Worm (Caenorhabditis elegans) whole organism, L3 larva: ENCODE results near the gene mob-3.

Source experiments
- R02D3.7 ChIP-seq: fragments of 150-350 bp; optimal IDR thresholded peaks from 2 replicates; lab custom pipeline; 2014; ENCODE audit warnings: missing biosample characterization, missing genetic modification characterization
- ZK546.5 ChIP-seq: sonication (generic microtip); optimal IDR thresholded peaks from 2 replicates; lab custom pipeline; 2017; ENCODE audit warnings: missing biosample characterization, missing genetic modification characterization
- ama-1 ChIP-seq: fragments of 150-350 bp; optimal IDR thresholded peaks from 2 replicates; lab custom pipeline; 2018
- ceh-16 ChIP-seq: sonication (generic microtip); optimal IDR thresholded peaks from 2 replicates; lab custom pipeline; 2017; ENCODE audit warnings: missing biosample characterization, missing genetic modification characterization
- ceh-28 ChIP-seq: fragments of 150-350 bp; optimal IDR thresholded peaks from 2 replicates; lab custom pipeline; 2014; ENCODE audit warnings: missing biosample characterization, missing genetic modification reagents, missing genetic modification characterization
- ceh-9 ChIP-seq: sonication (generic microtip); optimal IDR thresholded peaks from 2 replicates; lab custom pipeline; 2018; ENCODE audit warnings: missing biosample characterization, missing genetic modification characterization
- daf-12 ChIP-seq: fragments of 150-350 bp; optimal IDR thresholded peaks from 2 replicates; lab custom pipeline; 2014; ENCODE audit warnings: missing biosample characterization, missing genetic modification reagents, missing genetic modification characterization
- egl-5 ChIP-seq: fragments of 150-350 bp; optimal IDR thresholded peaks from 2 replicates; lab custom pipeline; 2017; ENCODE audit warnings: missing biosample characterization, missing genetic modification reagents, missing genetic modification characterization, inconsistent platforms
- elt-1 ChIP-seq: fragments of 150-350 bp; optimal IDR thresholded peaks from 2 replicates; lab custom pipeline; 2014; ENCODE audit warnings: missing biosample characterization, missing genetic modification characterization
- elt-2 ChIP-seq: sonication (generic microtip); optimal IDR thresholded peaks from 2 replicates; lab custom pipeline; 2016; ENCODE audit warnings: missing genetic modification reagents, mild to moderate bottlenecking, missing genetic modification characterization, missing compliant biosample characterization
- elt-3 ChIP-seq, 3 experiments: fragments of 150-350 bp in 1 of 3; sonication (generic microtip) in 2 of 3; optimal IDR thresholded peaks; 2 replicates in 2 of 3; 4 replicates in 1 of 3; lab custom pipeline; 2014 to 2017; ENCODE audit warnings: missing biosample characterization in 3 of 3, missing genetic modification characterization in 3 of 3
- eor-1 ChIP-seq, 2 experiments: fragments of 150-350 bp; optimal IDR thresholded peaks; 2 replicates each; lab custom pipeline; 2014 to 2018; ENCODE audit warnings: missing biosample characterization in 2 of 2, missing genetic modification characterization in 2 of 2
- fkh-10 ChIP-seq: sonication (generic microtip); optimal IDR thresholded peaks from 2 replicates; lab custom pipeline; 2017; ENCODE audit warnings: missing biosample characterization, missing genetic modification reagents, missing genetic modification characterization
- fkh-2 ChIP-seq: fragments of 150-350 bp; optimal IDR thresholded peaks from 2 replicates; lab custom pipeline; 2014; ENCODE audit warnings: missing biosample characterization, missing genetic modification reagents, missing genetic modification characterization
- fos-1 ChIP-seq: fragments of 150-350 bp; optimal IDR thresholded peaks from 2 replicates; lab custom pipeline; 2014; ENCODE audit warnings: missing biosample characterization, missing genetic modification characterization
- hmg-11 ChIP-seq: sonication (generic microtip); optimal IDR thresholded peaks from 2 replicates; lab custom pipeline; 2016; ENCODE audit warnings: missing genetic modification characterization, missing compliant biosample characterization
- jun-1 ChIP-seq: fragments of 150-350 bp; optimal IDR thresholded peaks from 2 replicates; lab custom pipeline; 2014; ENCODE audit warnings: missing biosample characterization, missing genetic modification reagents, missing genetic modification characterization
- lin-15B ChIP-seq: fragments of 150-350 bp; optimal IDR thresholded peaks from 2 replicates; lab custom pipeline; 2014; ENCODE audit warnings: missing biosample characterization, missing genetic modification characterization
- lin-39 ChIP-seq: fragments of 150-350 bp; optimal IDR thresholded peaks from 2 replicates; lab custom pipeline; 2018; ENCODE audit warnings: missing biosample characterization, missing genetic modification reagents, missing genetic modification characterization
- lsy-12 ChIP-seq: sonication (generic microtip); optimal IDR thresholded peaks from 2 replicates; lab custom pipeline; 2016; ENCODE audit warnings: mild to moderate bottlenecking, missing genetic modification characterization, missing compliant biosample characterization
- mdl-1 ChIP-seq: fragments of 150-350 bp; optimal IDR thresholded peaks from 2 replicates; lab custom pipeline; 2014; ENCODE audit warnings: missing biosample characterization, missing genetic modification characterization
- mml-1 ChIP-seq: fragments of 150-350 bp; sonication (generic microtip); optimal IDR thresholded peaks from 3 replicates; lab custom pipeline; 2014; ENCODE audit warnings: missing biosample characterization, missing genetic modification characterization
- nfya-1 ChIP-seq: sonication (generic microtip); optimal IDR thresholded peaks from 2 replicates; lab custom pipeline; 2017; ENCODE audit warnings: missing genetic modification characterization, mild to moderate bottlenecking, missing compliant biosample characterization, antibody characterized with exemption, moderate library complexity; ENCODE audit not compliant: insufficient read depth
- nhr-11 ChIP-seq: fragments of 150-350 bp; optimal IDR thresholded peaks from 2 replicates; lab custom pipeline; 2014; ENCODE audit warnings: missing biosample characterization, missing genetic modification characterization
- nhr-23 ChIP-seq: fragments of 150-350 bp; optimal IDR thresholded peaks from 2 replicates; lab custom pipeline; 2014; ENCODE audit warnings: missing biosample characterization, missing genetic modification reagents, missing genetic modification characterization
- nhr-237 ChIP-seq: fragments of 150-350 bp; optimal IDR thresholded peaks from 2 replicates; lab custom pipeline; 2014; ENCODE audit warnings: missing biosample characterization, missing genetic modification characterization
- nhr-28 ChIP-seq: fragments of 150-350 bp; optimal IDR thresholded peaks from 2 replicates; lab custom pipeline; 2014; ENCODE audit warnings: missing biosample characterization, missing genetic modification characterization
- nhr-43 ChIP-seq: sonication (generic microtip); optimal IDR thresholded peaks from 2 replicates; lab custom pipeline; 2016; ENCODE audit warnings: mild to moderate bottlenecking, missing genetic modification characterization, missing compliant biosample characterization; ENCODE audit not compliant: poor library complexity, severe bottlenecking
- nhr-67 ChIP-seq: fragments of 150-350 bp; optimal IDR thresholded peaks from 2 replicates; lab custom pipeline; 2014; ENCODE audit warnings: missing biosample characterization, missing genetic modification characterization
- nhr-76 ChIP-seq: fragments of 150-350 bp; sonication (generic microtip); optimal IDR thresholded peaks from 5 replicates; lab custom pipeline; 2014; ENCODE audit warnings: missing biosample characterization, missing genetic modification characterization
- pha-4 ChIP-seq: fragments of 150-350 bp; optimal IDR thresholded peaks from 2 replicates; lab custom pipeline; 2014; ENCODE audit warnings: missing biosample characterization, missing genetic modification reagents, missing genetic modification characterization
- pqm-1 ChIP-seq: fragments of 150-350 bp; optimal IDR thresholded peaks from 2 replicates; lab custom pipeline; 2017; ENCODE audit warnings: missing biosample characterization, missing genetic modification characterization, inconsistent platforms
- sea-2 ChIP-seq: fragments of 150-350 bp; sonication (generic microtip); optimal IDR thresholded peaks from 4 replicates; lab custom pipeline; 2014; ENCODE audit warnings: missing biosample characterization, missing genetic modification reagents, missing genetic modification characterization
- skn-1 ChIP-seq: fragments of 150-350 bp; optimal IDR thresholded peaks from 2 replicates; lab custom pipeline; 2014; ENCODE audit warnings: missing biosample characterization, missing genetic modification characterization
- snpc-4 ChIP-seq: fragments of 150-350 bp; optimal IDR thresholded peaks from 2 replicates; lab custom pipeline; 2014; ENCODE audit warnings: missing biosample characterization, missing genetic modification characterization
- tbx-2 ChIP-seq: sonication (generic microtip); optimal IDR thresholded peaks from 2 replicates; lab custom pipeline; 2016; ENCODE audit warnings: mild to moderate bottlenecking, missing genetic modification characterization, missing compliant biosample characterization
- unc-39 ChIP-seq: sonication (generic microtip); optimal IDR thresholded peaks from 4 replicates; lab custom pipeline; 2017; ENCODE audit warnings: missing biosample characterization, missing genetic modification characterization
- unc-62 ChIP-seq: fragments of 150-350 bp; sonication (generic microtip); optimal IDR thresholded peaks from 4 replicates; lab custom pipeline; 2014; ENCODE audit warnings: missing biosample characterization, missing genetic modification reagents, missing genetic modification characterization
- zag-1 ChIP-seq: fragments of 150-350 bp; optimal IDR thresholded peaks from 2 replicates; lab custom pipeline; 2014; ENCODE audit warnings: missing biosample characterization, missing genetic modification characterization
- ztf-11 ChIP-seq: fragments of 150-350 bp; optimal IDR thresholded peaks from 2 replicates; lab custom pipeline; 2014; ENCODE audit warnings: missing biosample characterization, missing genetic modification characterization
- ztf-4 ChIP-seq: fragments of 150-350 bp; optimal IDR thresholded peaks from 2 replicates; lab custom pipeline; 2014; ENCODE audit warnings: missing biosample characterization, missing genetic modification characterization

mob-3 gene

DNA sequence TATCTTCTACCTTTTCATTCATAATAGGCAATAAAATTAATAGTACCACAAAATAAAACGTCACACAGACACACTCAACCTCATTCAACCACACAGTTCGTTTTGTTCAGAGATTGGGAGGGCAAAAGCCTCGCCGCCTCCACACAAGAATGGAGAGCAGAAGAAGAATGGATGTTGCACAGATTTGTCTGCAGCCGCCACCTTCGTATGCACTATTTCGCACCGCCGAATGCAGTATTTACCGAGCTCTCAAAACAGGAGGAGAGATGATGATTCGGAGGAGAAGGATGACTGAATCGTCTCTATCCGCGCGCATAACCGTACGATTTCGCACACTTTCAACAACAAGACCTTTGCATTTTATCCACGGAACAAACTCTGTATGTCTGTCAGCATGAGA lies 8.8 kb upstream of the mob-3 start:
- TF ChIP-seq eor-1 (tag; optimal IDR thresholded peaks at IDR 0.05; lab: Kevin White, UChicago) (no peak), ama-1 (peak; percentile 14), zag-1 (tag; lab: Kevin White, UChicago) (no peak), nhr-11 (tag; lab: Kevin White, UChicago) (no peak), lsy-12 (tag; lab: Kevin White, UChicago) (peak; percentile 28)

DNA sequence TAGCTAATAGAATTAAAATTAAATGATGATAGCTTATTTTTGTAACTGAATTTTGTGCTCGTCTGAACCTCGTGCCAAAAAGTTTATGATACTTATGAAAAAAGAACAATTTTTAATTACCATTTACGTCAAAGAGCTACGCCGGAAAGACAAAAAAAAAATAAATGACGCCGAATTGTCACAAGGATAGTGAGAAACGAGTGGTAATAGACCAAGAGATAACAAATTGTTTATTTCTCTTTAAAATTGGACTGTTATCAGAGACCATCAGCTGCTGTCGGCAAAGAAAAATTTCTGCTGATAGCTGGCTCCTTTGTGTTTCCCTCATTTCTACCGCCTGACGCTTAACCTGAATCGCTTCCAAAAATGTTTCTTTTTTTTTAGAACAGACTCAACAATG lies 5.0 kb upstream of the mob-3 start, which contains the start of gene pitr-1:
Gene pitr-1 (plus strand): TSS at position 386 of the 400 bp plus-strand sequence.
- no peak for TF ChIP-seq fkh-2 (tag; lab: Kevin White, UChicago)
- peak; percentile 70 for TF ChIP-seq jun-1 (tag; lab: Kevin White, UChicago)
- TF ChIP-seq nfya-1 (tag; lab: Kevin White, UChicago) = no peak
- TF ChIP-seq sea-2 (GFP tag; lab: Kevin White, UChicago) = no peak
- TF ChIP-seq unc-62 (GFP tag; lab: Kevin White, UChicago) = no peak
- TF ChIP-seq unc-39 (tag; lab: Kevin White, UChicago) = no peak
- TF ChIP-seq pha-4 = peak; percentile 30
- TF ChIP-seq mml-1 (tag; lab: Kevin White, UChicago) = no peak
- TF ChIP-seq pqm-1 (tag; lab: Kevin White, UChicago) = peak; percentile 83
- TF ChIP-seq elt-2 (tag; lab: Kevin White, UChicago) = peak; percentile 87
- no peak for TF ChIP-seq hmg-11 (tag; lab: Kevin White, UChicago)
- no peak for TF ChIP-seq nhr-28 (tag; lab: Kevin White, UChicago)
- no peak for TF ChIP-seq ZK546.5 (tag; lab: Kevin White, UChicago)

DNA sequence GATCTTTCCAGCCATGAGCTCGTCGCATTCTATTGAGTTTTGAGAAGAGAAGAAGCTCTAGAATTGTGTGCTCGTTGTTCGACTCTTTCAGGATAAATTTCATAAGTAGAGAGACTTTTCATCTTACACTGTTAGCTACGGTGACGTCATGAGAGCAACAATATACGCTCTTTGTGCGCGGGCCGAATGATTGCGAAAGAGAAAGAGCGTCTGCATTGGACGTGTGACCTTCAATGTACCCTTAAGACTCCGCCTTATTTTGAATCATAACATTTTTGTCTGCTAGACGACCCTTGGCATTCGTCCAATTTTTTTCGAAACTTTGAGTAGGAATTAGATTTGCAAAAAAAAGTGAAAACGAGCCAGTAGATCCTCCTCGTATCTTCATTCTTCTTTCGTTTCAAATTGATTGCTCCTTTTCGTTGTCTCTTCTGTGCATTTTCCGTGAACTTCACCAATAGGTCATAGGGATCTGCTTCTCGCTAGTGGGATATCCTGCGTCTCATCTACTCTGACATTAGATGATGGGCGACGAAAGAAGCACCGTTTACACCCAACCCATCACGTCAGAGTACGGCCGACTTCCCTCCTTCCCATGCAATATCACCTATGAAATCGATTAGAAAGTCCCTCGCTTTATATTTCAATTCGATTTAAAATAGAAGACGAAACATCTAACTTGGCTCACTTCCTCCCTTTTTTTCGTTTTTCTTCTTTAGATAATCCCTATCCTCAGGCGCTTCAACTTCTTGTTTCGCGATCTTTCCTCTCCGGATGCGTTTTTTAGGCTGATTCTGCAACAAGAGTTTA lies 3.0 kb upstream of the mob-3 start:
- TF ChIP-seq ztf-11 (tag; lab: Kevin White, UChicago) = no peak
- no peak for TF ChIP-seq daf-12 (tag; lab: Kevin White, UChicago)
- TF ChIP-seq zag-1 (tag; lab: Kevin White, UChicago) = no peak
- no peak for TF ChIP-seq fos-1 (tag; lab: Kevin White, UChicago)
- no peak for TF ChIP-seq lin-15B (tag; lab: Kevin White, UChicago)
- no peak for TF ChIP-seq unc-39 (tag; lab: Kevin White, UChicago)
- TF ChIP-seq tbx-2 (tag; lab: Kevin White, UChicago) = no peak
- peak; percentile 60 for TF ChIP-seq sea-2 (GFP tag; lab: Kevin White, UChicago)
- TF ChIP-seq ceh-16 = no peak
- no peak for TF ChIP-seq snpc-4
- no peak for TF ChIP-seq nhr-67 (tag; lab: Kevin White, UChicago)
- TF ChIP-seq mdl-1 (tag; lab: Kevin White, UChicago) = no peak
- TF ChIP-seq elt-1 (tag; lab: Kevin White, UChicago) = no peak
- TF ChIP-seq ztf-4 (tag; lab: Kevin White, UChicago) = no peak
- peak; percentile 61 for TF ChIP-seq nfya-1 (tag; lab: Kevin White, UChicago)
- peak; percentile 32 for TF ChIP-seq lin-39 (tag; lab: Kevin White, UChicago)
- TF ChIP-seq nhr-28 (tag; lab: Kevin White, UChicago) = no peak
- TF ChIP-seq nhr-76 = no peak
- no peak for TF ChIP-seq fkh-2 (tag; lab: Kevin White, UChicago)
- TF ChIP-seq mml-1 (tag; lab: Kevin White, UChicago) = no peak
- no peak for TF ChIP-seq ZK546.5 (tag; lab: Kevin White, UChicago)
- TF ChIP-seq unc-62 (GFP tag; lab: Kevin White, UChicago) = no peak
- no peak for TF ChIP-seq ceh-28 (tag; lab: Kevin White, UChicago)
- TF ChIP-seq ceh-9 (tag; lab: Kevin White, UChicago) = no peak
- no peak for TF ChIP-seq egl-5 (tag; lab: Kevin White, UChicago)
- peak; percentile 75 for TF ChIP-seq fkh-10 (GFP tag; lab: Kevin White, UChicago)
- no peak for TF ChIP-seq elt-2 (tag; lab: Kevin White, UChicago)
- no peak for TF ChIP-seq elt-3 (tag; optimal IDR thresholded peaks at IDR 0.05; lab: Kevin White, UChicago)
- TF ChIP-seq lsy-12 (tag; lab: Kevin White, UChicago) = no peak
- no peak for TF ChIP-seq nhr-23
- TF ChIP-seq nhr-237 = no peak
- TF ChIP-seq pqm-1 (tag; lab: Kevin White, UChicago) = no peak
- TF ChIP-seq hmg-11 (tag; lab: Kevin White, UChicago) = no peak
- peak; percentile 49 for TF ChIP-seq ama-1
- no peak for TF ChIP-seq eor-1 (tag; optimal IDR thresholded peaks at IDR 0.05; lab: Kevin White, UChicago)
- TF ChIP-seq nhr-43 (tag; lab: Kevin White, UChicago) = no peak
- TF ChIP-seq jun-1 (tag; lab: Kevin White, UChicago) = no peak
- no peak for TF ChIP-seq R02D3.7 (tag; lab: Kevin White, UChicago)
- TF ChIP-seq skn-1 = no peak
- peak; percentile 49 for TF ChIP-seq pha-4
